Fruit fly (Drosophila melanogaster) whole organism, embryonic: ENCODE results near the gene Gprk2.

ENCODE experiments used
- ATbp ChIP-seq: fragments of 200-800 bp; sonication (Bioruptor generic); optimal IDR thresholded peaks from 2 replicates; lab custom pipeline; 2017; ENCODE audit warnings: missing biosample characterization, mild to moderate bottlenecking, missing genetic modification characterization, missing genetic modification reagents
- Antp ChIP-seq: fragments of 200-800 bp; sonication (Bioruptor generic); optimal IDR thresholded peaks from 3 replicates; lab custom pipeline; 2016; ENCODE audit warnings: missing biosample characterization, missing genetic modification characterization
- CG11085 ChIP-seq: fragments of 200-800 bp; sonication (Bioruptor generic); IDR thresholded peaks from 2 replicates; pipeline ENCODE4 v1.3.6; 2022; ENCODE audit warnings: missing biosample characterization, missing genetic modification characterization
- CG11398 ChIP-seq: fragments of 200-800 bp; sonication (Bioruptor generic); optimal IDR thresholded peaks from 2 replicates; lab custom pipeline; 2016; ENCODE audit warnings: missing biosample characterization, missing genetic modification characterization
- CG11456 ChIP-seq: fragments of 200-800 bp; sonication (Bioruptor generic); IDR thresholded peaks from 3 replicates; pipeline ENCODE4 v1.3.6; 2022; ENCODE audit warnings: missing biosample characterization, missing genetic modification characterization
- CG11695 ChIP-seq: fragments of 200-800 bp; sonication (Bioruptor generic); IDR thresholded peaks from 3 replicates; pipeline ENCODE4 v1.3.6; 2022; ENCODE audit warnings: missing biosample characterization, missing genetic modification characterization
- CG12219 ChIP-seq: fragments of 200-800 bp; sonication (Bioruptor generic); optimal IDR thresholded peaks from 3 replicates; lab custom pipeline; 2018; ENCODE audit warnings: missing biosample characterization, mild to moderate bottlenecking, missing genetic modification characterization
- CG12769 ChIP-seq: fragments of 200-800 bp; sonication (Bioruptor generic); optimal IDR thresholded peaks from 2 replicates; lab custom pipeline; 2019; ENCODE audit warnings: missing biosample characterization, mild to moderate bottlenecking, missing genetic modification characterization, moderate library complexity
- CG13296 ChIP-seq: fragments of 200-800 bp; sonication (Bioruptor generic); optimal IDR thresholded peaks from 3 replicates; lab custom pipeline; 2018; ENCODE audit warnings: missing biosample characterization, mild to moderate bottlenecking, missing genetic modification characterization
- CG13424 ChIP-seq: fragments of 200-800 bp; sonication (Bioruptor generic); optimal IDR thresholded peaks from 2 replicates; lab custom pipeline; 2019; ENCODE audit warnings: missing biosample characterization, mild to moderate bottlenecking, missing genetic modification characterization, moderate library complexity
- CG13624 ChIP-seq: fragments of 200-800 bp; sonication (Bioruptor generic); optimal IDR thresholded peaks from 2 replicates; lab custom pipeline; 2016; ENCODE audit warnings: missing biosample characterization, missing genetic modification characterization
- CG14860 ChIP-seq: fragments of 200-800 bp; sonication (Bioruptor generic); IDR thresholded peaks from 3 replicates; pipeline ENCODE4 v1.3.6; 2022; ENCODE audit warnings: missing biosample characterization, missing genetic modification characterization; ENCODE audit not compliant: partially characterized antibody
- CG15269 ChIP-seq: fragments of 200-800 bp; sonication (Bioruptor generic); optimal IDR thresholded peaks from 2 replicates; lab custom pipeline; 2018; ENCODE audit warnings: missing biosample characterization, mild to moderate bottlenecking, missing genetic modification characterization, moderate library complexity
- CG1529 ChIP-seq: fragments of 200-800 bp; sonication (Bioruptor generic); optimal IDR thresholded peaks from 3 replicates; lab custom pipeline; 2018; ENCODE audit warnings: missing biosample characterization, missing genetic modification characterization
- CG16863 ChIP-seq: fragments of 200-800 bp; sonication (Bioruptor generic); optimal IDR thresholded peaks from 3 replicates; lab custom pipeline; 2016; ENCODE audit warnings: missing biosample characterization, missing genetic modification characterization
- CG32532 ChIP-seq: fragments of 200-800 bp; sonication (Bioruptor generic); IDR thresholded peaks from 2 replicates; pipeline ENCODE4 v1.3.6; 2022; ENCODE audit warnings: missing biosample characterization, missing genetic modification characterization
- CG34376 ChIP-seq: fragments of 200-800 bp; sonication (Bioruptor generic); optimal IDR thresholded peaks from 2 replicates; lab custom pipeline; 2018; ENCODE audit warnings: missing biosample characterization, mild to moderate bottlenecking, missing genetic modification characterization
- CG6689 ChIP-seq: fragments of 200-800 bp; sonication (Bioruptor generic); IDR thresholded peaks from 2 replicates; pipeline ENCODE4 v1.3.6; 2022; ENCODE audit warnings: missing biosample characterization, missing genetic modification characterization
- CG9817 ChIP-seq: fragments of 200-800 bp; sonication (Bioruptor generic); optimal IDR thresholded peaks from 2 replicates; lab custom pipeline; 2018; ENCODE audit warnings: missing biosample characterization, mild to moderate bottlenecking, missing genetic modification characterization, moderate library complexity
- Dek ChIP-seq: fragments of 200-800 bp; sonication (Bioruptor generic); optimal IDR thresholded peaks from 3 replicates; lab custom pipeline; 2019; ENCODE audit warnings: missing biosample characterization, mild to moderate bottlenecking, missing genetic modification characterization, moderate library complexity
- HLH54F ChIP-seq: fragments of 200-800 bp; sonication (Bioruptor generic); optimal IDR thresholded peaks from 3 replicates; lab custom pipeline; 2016; ENCODE audit warnings: missing biosample characterization, missing genetic modification characterization
- HLHmδ ChIP-seq: fragments of 200-800 bp; sonication (Bioruptor generic); optimal IDR thresholded peaks from 2 replicates; lab custom pipeline; 2018; ENCODE audit warnings: missing biosample characterization, mild to moderate bottlenecking, missing genetic modification characterization, moderate library complexity
- Lpt ChIP-seq: fragments of >200 bp; optimal IDR thresholded peaks from 2 replicates; lab custom pipeline; 2018; ENCODE audit warnings: missing biosample characterization, missing genetic modification characterization
- Mad ChIP-seq: fragments of 200-800 bp; sonication (Bioruptor generic); optimal IDR thresholded peaks from 2 replicates; lab custom pipeline; 2016; ENCODE audit warnings: missing biosample characterization, missing genetic modification characterization
- Max ChIP-seq: fragments of 200-800 bp; sonication (Bioruptor generic); optimal IDR thresholded peaks from 2 replicates; lab custom pipeline; 2016; ENCODE audit warnings: missing biosample characterization, mild to moderate bottlenecking, missing genetic modification characterization
- NC2α ChIP-seq: fragments of 200-800 bp; sonication (Bioruptor generic); optimal IDR thresholded peaks from 2 replicates; lab custom pipeline; 2016; ENCODE audit warnings: missing biosample characterization, missing genetic modification characterization
- NC2β ChIP-seq: fragments of 200-800 bp; sonication (Bioruptor generic); optimal IDR thresholded peaks from 2 replicates; lab custom pipeline; 2016; ENCODE audit warnings: missing biosample characterization, missing genetic modification characterization
- Rx ChIP-seq: fragments of 200-800 bp; sonication (Bioruptor generic); IDR thresholded peaks from 2 replicates; pipeline ENCODE4 v1.3.6; 2022; ENCODE audit warnings: missing biosample characterization, missing genetic modification characterization
- Sox100B ChIP-seq: fragments of 200-800 bp; sonication (Bioruptor generic); optimal IDR thresholded peaks from 3 replicates; lab custom pipeline; 2018; ENCODE audit warnings: missing biosample characterization, mild to moderate bottlenecking, missing genetic modification characterization
- TFAM ChIP-seq: fragments of 200-800 bp; sonication (Bioruptor generic); optimal IDR thresholded peaks from 2 replicates; lab custom pipeline; 2017; ENCODE audit warnings: missing biosample characterization, missing genetic modification characterization, inconsistent platforms
- Taf1 ChIP-seq: fragments of 200-800 bp; sonication (Bioruptor generic); IDR thresholded peaks from 2 replicates; pipeline ENCODE4 v1.3.6; 2022; ENCODE audit warnings: missing biosample characterization, missing genetic modification characterization
- bowl ChIP-seq: fragments of 200-800 bp; sonication (Bioruptor generic); IDR thresholded peaks from 2 replicates; pipeline ENCODE4 v1.3.6; 2022; ENCODE audit warnings: missing biosample characterization, missing genetic modification characterization
- cg ChIP-seq: fragments of 200-800 bp; sonication (Bioruptor generic); optimal IDR thresholded peaks from 3 replicates; lab custom pipeline; 2019; ENCODE audit warnings: missing biosample characterization, mild to moderate bottlenecking, missing genetic modification characterization, moderate library complexity
- chn ChIP-seq: fragments of 200-800 bp; sonication (Bioruptor generic); optimal IDR thresholded peaks from 2 replicates; lab custom pipeline; 2016; ENCODE audit warnings: missing biosample characterization, missing genetic modification characterization
- crc ChIP-seq: fragments of 200-800 bp; sonication (Bioruptor generic); optimal IDR thresholded peaks from 2 replicates; lab custom pipeline; 2016; ENCODE audit warnings: missing biosample characterization, missing genetic modification characterization
- esg ChIP-seq: fragments of 200-800 bp; sonication (Bioruptor generic); conservative IDR thresholded peaks from 2 replicates; pipeline ENCODE4 v1.3.6; 2022; ENCODE audit warnings: missing biosample characterization, missing genetic modification characterization
- ewg ChIP-seq: fragments of 200-800 bp; sonication (Bioruptor generic); optimal IDR thresholded peaks from 3 replicates; lab custom pipeline; 2017; ENCODE audit warnings: mild to moderate bottlenecking, missing biosample characterization, missing genetic modification reagents, missing genetic modification characterization
- gce ChIP-seq: fragments of 200-800 bp; sonication (Bioruptor generic); IDR thresholded peaks from 3 replicates; pipeline ENCODE4 v1.3.6; 2022; ENCODE audit warnings: missing biosample characterization, missing genetic modification characterization
- hbn ChIP-seq: fragments of 200-800 bp; sonication (Bioruptor generic); IDR thresholded peaks from 2 replicates; pipeline ENCODE4 v1.3.6; 2022; ENCODE audit warnings: missing biosample characterization, missing genetic modification characterization; ENCODE audit not compliant: partially characterized antibody
- jumu ChIP-seq: fragments of 200-800 bp; sonication (Bioruptor generic); optimal IDR thresholded peaks from 3 replicates; lab custom pipeline; 2016; ENCODE audit warnings: missing biosample characterization, missing genetic modification characterization
- kay ChIP-seq: fragments of 200-800 bp; sonication (Bioruptor generic); optimal IDR thresholded peaks from 2 replicates; lab custom pipeline; 2016; ENCODE audit warnings: missing biosample characterization, missing genetic modification characterization
- ken ChIP-seq: fragments of 200-800 bp; sonication (Bioruptor generic); IDR thresholded peaks from 3 replicates; pipeline ENCODE4 v1.3.6; 2022; ENCODE audit warnings: missing biosample characterization, missing genetic modification characterization
- lbe ChIP-seq: fragments of 200-800 bp; sonication (Bioruptor generic); optimal IDR thresholded peaks from 2 replicates; lab custom pipeline; 2016; ENCODE audit warnings: missing biosample characterization, mild to moderate bottlenecking, missing genetic modification characterization
- mam ChIP-seq: fragments of 200-800 bp; sonication (Bioruptor generic); optimal IDR thresholded peaks from 3 replicates; lab custom pipeline; 2016; ENCODE audit warnings: missing biosample characterization, missing genetic modification characterization
- mirr ChIP-seq: fragments of 200-800 bp; sonication (Bioruptor generic); optimal IDR thresholded peaks from 3 replicates; lab custom pipeline; 2018; ENCODE audit warnings: missing biosample characterization, mild to moderate bottlenecking, missing genetic modification characterization
- pros ChIP-seq: fragments of 200-800 bp; sonication (Bioruptor generic); optimal IDR thresholded peaks from 3 replicates; lab custom pipeline; 2019; ENCODE audit warnings: missing biosample characterization, mild to moderate bottlenecking, missing genetic modification characterization, moderate library complexity
- slou ChIP-seq: fragments of 200-800 bp; sonication (Bioruptor generic); optimal IDR thresholded peaks from 3 replicates; lab custom pipeline; 2016; ENCODE audit warnings: missing biosample characterization, missing genetic modification characterization
- sug ChIP-seq: fragments of 200-800 bp; optimal IDR thresholded peaks from 2 replicates; lab custom pipeline; 2019; ENCODE audit warnings: missing biosample characterization, mild to moderate bottlenecking, missing genetic modification characterization, moderate library complexity
- tin ChIP-seq: fragments of 200-800 bp; sonication (Bioruptor generic); optimal IDR thresholded peaks from 3 replicates; lab custom pipeline; 2016; ENCODE audit warnings: missing biosample characterization, missing genetic modification characterization
- twi ChIP-seq: fragments of 200-800 bp; optimal IDR thresholded peaks from 2 replicates; lab custom pipeline; 2019; ENCODE audit warnings: missing biosample characterization, mild to moderate bottlenecking, missing genetic modification characterization, moderate library complexity

Gprk2 gene

DNA sequence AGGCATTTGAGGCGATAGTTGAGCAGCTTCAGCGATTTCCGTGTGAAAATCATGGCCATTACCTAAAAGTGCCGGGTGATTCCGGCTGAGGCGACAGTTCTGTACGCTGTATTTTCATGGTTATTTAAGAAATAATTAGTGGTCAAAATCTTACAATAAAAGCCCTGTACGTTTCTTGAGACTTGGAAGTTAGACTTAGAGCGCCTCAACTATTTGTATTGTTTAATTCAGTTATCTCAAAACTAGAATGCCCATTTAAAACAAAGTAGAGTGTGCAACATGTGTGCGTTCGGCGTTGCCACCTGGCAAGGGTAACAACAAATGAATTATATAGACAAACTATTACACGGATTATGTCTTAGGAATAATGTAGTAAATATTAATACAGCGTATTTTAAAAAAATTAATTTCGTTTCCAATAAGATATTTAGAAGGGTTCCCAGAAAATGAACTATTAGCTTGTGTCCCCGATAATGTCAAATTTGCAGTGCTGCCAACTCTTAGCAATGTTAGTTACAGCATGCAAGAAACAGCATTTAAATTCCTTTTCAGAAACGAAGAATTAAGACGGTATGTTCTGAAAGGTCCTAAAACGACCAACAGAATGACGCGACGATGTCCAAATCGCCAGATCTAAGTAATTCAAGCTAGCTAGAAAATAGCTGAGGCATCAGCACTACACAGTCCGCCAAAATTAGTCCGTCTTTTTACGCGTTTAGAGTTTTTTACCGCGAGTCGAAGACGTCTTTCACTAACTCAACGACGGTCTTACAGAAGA is at the start of gene Gprk2 (continued):
- TF ChIP-seq Max (peak; percentile 100), CG34376 (GFP tag; lab: Kevin White, UChicago) (peak; percentile 98), bowl (GFP tag; lab: Robert Waterston, UW) (peak; percentile 100), Taf1 (peak; percentile 99), CG14860 (GFP tag; lab: Robert Waterston, UW) (no peak), Lpt (GFP tag; lab: Kevin White, UChicago) (no peak), CG9817 (tag; lab: Kevin White, UChicago) (peak; percentile 99), pros (no peak), Mad (GFP tag; lab: Kevin White, UChicago) (peak; percentile 100), CG15269 (tag; lab: Kevin White, UChicago) (peak; percentile 100), CG13624 (GFP tag; lab: Kevin White, UChicago) (peak; percentile 100), CG11695 (GFP tag; lab: Robert Waterston, UW) (peak; percentile 100), Rx (GFP tag; lab: Robert Waterston, UW) (peak; percentile 100), esg (GFP tag; lab: Robert Waterston, UW) (peak; percentile 100), CG13424 (tag; lab: Kevin White, UChicago) (peak; percentile 100), CG6689 (GFP tag; lab: Robert Waterston, UW) (peak; percentile 100), ewg (peak; percentile 100), twi (tag; lab: Kevin White, UChicago) (peak; percentile 99), CG11398 (GFP tag; lab: Kevin White, UChicago) (peak; percentile 100), Sox100B (GFP tag; lab: Kevin White, UChicago) (peak; percentile 99), CG16863 (peak; percentile 100), lbe (GFP tag; lab: Kevin White, UChicago) (peak; percentile 99), ken (GFP tag; lab: Robert Waterston, UW) (peak; percentile 100), kay (GFP tag; lab: Kevin White, UChicago) (peak; percentile 99), CG13296 (peak; percentile 100), CG12219 (peak; percentile 100), tin (GFP tag; lab: Kevin White, UChicago) (peak; percentile 100), gce (GFP tag; lab: Robert Waterston, UW) (peak; percentile 100), CG11456 (GFP tag; lab: Robert Waterston, UW) (peak; percentile 100), CG12769 (tag; lab: Kevin White, UChicago) (peak; percentile 100), HLHmδ (no peak), TFAM (peak; percentile 97), mam (peak; percentile 100), CG11085 (GFP tag; lab: Robert Waterston, UW) (peak; percentile 100), CG32532 (peak; percentile 100), HLH54F (GFP tag; lab: Kevin White, UChicago) (peak; percentile 100), cg (GFP tag; lab: Kevin White, UChicago) (no peak), Antp (GFP tag; lab: Kevin White, UChicago) (peak; percentile 100), chn (GFP tag; lab: Kevin White, UChicago) (peak; percentile 100), mirr (GFP tag; lab: Kevin White, UChicago) (peak; percentile 98), Dek (peak; percentile 100), sug (tag; lab: Kevin White, UChicago) (peak; percentile 97), NC2α (peak; percentile 100), ATbp (GFP tag; lab: Kevin White, UChicago) (peak; percentile 100), jumu (GFP tag; lab: Kevin White, UChicago) (peak; percentile 100), crc (GFP tag; lab: Kevin White, UChicago) (peak; percentile 100), hbn (GFP tag; lab: Robert Waterston, UW) (0 out of 2 replicates have a peak, but pooled peaks have one; percentile 18), NC2β (GFP tag; lab: Kevin White, UChicago) (peak; percentile 100), CG1529 (GFP tag; lab: Kevin White, UChicago) (peak; percentile 100), slou (GFP tag; lab: Kevin White, UChicago) (peak; percentile 99)
